Fruit fly (Drosophila melanogaster) whole organism: ENCODE data around the gene Svip.

Experiments used
- CG8478 ChIP-seq: fragments of >200 bp; optimal IDR thresholded peaks from 2 replicates; lab custom pipeline; 2018; ENCODE audit warnings: inconsistent platforms
- pan ChIP-seq: fragments of >200 bp; optimal IDR thresholded peaks from 2 replicates; lab custom pipeline; 2017

dm6 chr3L:9366850-9367430, 8.1 kb downstream of the Svip start, which contains the start of the genes Klp67A and CG4452:
- TF ChIP-seq CG8478 (lab: Kevin White, UChicago), result no peak
- no peak for TF ChIP-seq pan (lab: Kevin White, UChicago)
